Fruit fly (Drosophila melanogaster) whole organism, wandering third instar larva: ENCODE measurements around the gene CG34117.

Experiments used
- Abd-B ChIP-seq: fragments of >200 bp; optimal IDR thresholded peaks from 2 replicates; lab custom pipeline; 2017; ENCODE audit warnings: missing biosample characterization, missing genetic modification characterization
- CG32264 ChIP-seq: fragments of 200-800 bp; sonication (Bioruptor generic); optimal IDR thresholded peaks from 2 replicates; lab custom pipeline; 2016; ENCODE audit warnings: missing biosample characterization, missing genetic modification characterization
- CG9705 ChIP-seq: fragments of 200-800 bp; sonication (Bioruptor generic); optimal IDR thresholded peaks from 2 replicates; lab custom pipeline; 2018; ENCODE audit warnings: missing biosample characterization, mild to moderate bottlenecking, missing genetic modification characterization
- CrebA ChIP-seq: fragments of 200-800 bp; sonication (Bioruptor generic); optimal IDR thresholded peaks from 2 replicates; lab custom pipeline; 2016; ENCODE audit warnings: missing biosample characterization, mild to moderate bottlenecking, missing genetic modification characterization, borderline replicate concordance
- Dfd ChIP-seq: fragments of >200 bp; optimal IDR thresholded peaks from 2 replicates; lab custom pipeline; 2017; ENCODE audit warnings: missing biosample characterization, missing genetic modification characterization
- Dif ChIP-seq: fragments of 200-275, 200-300 bp; sonication (Bioruptor generic); optimal IDR thresholded peaks from 2 replicates; lab custom pipeline; 2018; ENCODE audit warnings: missing biosample characterization, missing genetic modification characterization; ENCODE audit not compliant: partially characterized antibody
- GATAd ChIP-seq: sonication (Bioruptor generic); optimal IDR thresholded peaks from 2 replicates; lab custom pipeline; 2016; ENCODE audit warnings: missing biosample characterization, missing genetic modification characterization
- HLH106 ChIP-seq: fragments of 200-800 bp; optimal IDR thresholded peaks from 3 replicates; lab custom pipeline; 2019; ENCODE audit warnings: missing biosample characterization, mild to moderate bottlenecking, missing genetic modification characterization, moderate library complexity
- Hnf4 ChIP-seq: fragments of 200-800 bp; sonication (Bioruptor generic); optimal IDR thresholded peaks from 2 replicates; lab custom pipeline; 2016; ENCODE audit warnings: missing biosample characterization, mild to moderate bottlenecking, missing genetic modification characterization
- Hr78 ChIP-seq: fragments of >200 bp; optimal IDR thresholded peaks from 2 replicates; lab custom pipeline; 2017; ENCODE audit warnings: missing biosample characterization, missing genetic modification characterization
- Hr83 ChIP-seq: fragments of 200-300 bp; sonication (Bioruptor generic); optimal IDR thresholded peaks from 2 replicates; lab custom pipeline; 2016; ENCODE audit warnings: missing biosample characterization, mild to moderate bottlenecking, missing genetic modification characterization, moderate library complexity; ENCODE audit not compliant: poor library complexity, severe bottlenecking
- Jra ChIP-seq: sonication (Bioruptor generic); optimal IDR thresholded peaks from 2 replicates; lab custom pipeline; 2016; ENCODE audit warnings: missing biosample characterization, missing genetic modification characterization
- Myc ChIP-seq: fragments of >200 bp; optimal IDR thresholded peaks from 2 replicates; lab custom pipeline; 2017
- N ChIP-seq: fragments of >200 bp; optimal IDR thresholded peaks from 2 replicates; lab custom pipeline; 2018; ENCODE audit warnings: missing biosample characterization, missing external identifiers, missing genetic modification characterization
- OdsH ChIP-seq: fragments of 200-800 bp; sonication (Bioruptor generic); optimal IDR thresholded peaks from 2 replicates; lab custom pipeline; 2016; ENCODE audit warnings: missing biosample characterization, mild to moderate bottlenecking, missing genetic modification characterization
- Rel ChIP-seq, 2 experiments: fragments of 200-800 bp; sonication (Bioruptor generic) in 1 of 2; optimal IDR thresholded peaks; 2 replicates in 1 of 2; 3 replicates in 1 of 2; lab custom pipeline; 2016 to 2019; ENCODE audit warnings: mild to moderate bottlenecking in 2 of 2, missing biosample characterization in 2 of 2, missing genetic modification characterization in 2 of 2, moderate library complexity in 1 of 2
- br ChIP-seq: fragments of 200-800 bp; sonication (Bioruptor generic); optimal IDR thresholded peaks from 2 replicates; lab custom pipeline; 2016; ENCODE audit warnings: missing biosample characterization, missing genetic modification characterization
- dl ChIP-seq, 2 experiments: fragments of 175-275, 200-275 bp in 1 of 2; fragments of 200-275 bp in 1 of 2; sonication (Bioruptor generic); optimal IDR thresholded peaks; lab custom pipeline; 2018; ENCODE audit warnings: mild to moderate bottlenecking in 2 of 2, missing biosample characterization in 2 of 2, missing genetic modification characterization in 2 of 2, moderate library complexity in 2 of 2; ENCODE audit not compliant: partially characterized antibody in 2 of 2, insufficient read depth in 1 of 2
- dmrt93B ChIP-seq: fragments of 200-800 bp; sonication (Bioruptor generic); optimal IDR thresholded peaks from 2 replicates; lab custom pipeline; 2018; ENCODE audit warnings: missing biosample characterization, mild to moderate bottlenecking, missing genetic modification characterization
- dsf ChIP-seq: sonication (Bioruptor generic); optimal IDR thresholded peaks from 2 replicates; lab custom pipeline; 2016; ENCODE audit warnings: missing biosample characterization, missing genetic modification characterization, borderline replicate concordance
- foxo ChIP-seq, 2 experiments: fragments of 200-800 bp; sonication (Bioruptor generic); optimal IDR thresholded peaks; 2 replicates in 1 of 2; 3 replicates in 1 of 2; lab custom pipeline; 2016 to 2017; ENCODE audit warnings: missing biosample characterization in 2 of 2, missing genetic modification characterization in 2 of 2
- fru ChIP-seq: fragments of 200-800 bp; sonication (Bioruptor generic); optimal IDR thresholded peaks from 3 replicates; lab custom pipeline; 2016; ENCODE audit warnings: missing biosample characterization, mild to moderate bottlenecking, missing genetic modification characterization
- h ChIP-seq: fragments of 200-800 bp; sonication (Bioruptor generic); optimal IDR thresholded peaks from 3 replicates; lab custom pipeline; 2016; ENCODE audit warnings: missing biosample characterization, mild to moderate bottlenecking, missing genetic modification characterization
- jim ChIP-seq: fragments of 175-275, 200-325 bp; sonication (Bioruptor generic); optimal IDR thresholded peaks from 2 replicates; lab custom pipeline; 2016; ENCODE audit warnings: missing biosample characterization, mild to moderate bottlenecking, missing genetic modification characterization
- psq ChIP-seq: fragments of 200-800 bp; sonication (Bioruptor generic); optimal IDR thresholded peaks from 3 replicates; lab custom pipeline; 2017; ENCODE audit warnings: missing biosample characterization, mild to moderate bottlenecking, missing genetic modification characterization, moderate library complexity
- rgr ChIP-seq: fragments of 200-800 bp; sonication (Bioruptor generic); optimal IDR thresholded peaks from 3 replicates; lab custom pipeline; 2016; ENCODE audit warnings: missing biosample characterization, mild to moderate bottlenecking, missing genetic modification characterization
- sage ChIP-seq: fragments of 200-800 bp; sonication (Bioruptor generic); optimal IDR thresholded peaks from 2 replicates; lab custom pipeline; 2016; ENCODE audit warnings: missing biosample characterization, mild to moderate bottlenecking, missing genetic modification characterization
- sv ChIP-seq: fragments of 200-800 bp; sonication (Bioruptor generic); optimal IDR thresholded peaks from 3 replicates; lab custom pipeline; 2016; ENCODE audit warnings: missing biosample characterization, missing genetic modification characterization
- tai ChIP-seq: sonication (Bioruptor generic); optimal IDR thresholded peaks from 2 replicates; lab custom pipeline; 2016; ENCODE audit warnings: missing biosample characterization, missing genetic modification characterization
- usp ChIP-seq: fragments of >200 bp; optimal IDR thresholded peaks from 2 replicates; lab custom pipeline; 2017; ENCODE audit warnings: missing biosample characterization, missing genetic modification characterization
- woc ChIP-seq: sonication (Bioruptor generic); optimal IDR thresholded peaks from 2 replicates; lab custom pipeline; 2016; ENCODE audit warnings: missing biosample characterization, mild to moderate bottlenecking, missing genetic modification characterization

CG34117 gene

dm6 chr3R:9418373-9419299 lies 18.8 kb upstream of the CG34117 start:
- TF ChIP-seq N (GFP tag; lab: Kevin White, UChicago) (peak; percentile 39), dl (GFP tag; optimal IDR thresholded peaks at IDR 0.05; lab: Kevin White, UChicago; ENCODE audit: insufficient read depth in 1 of 2, partially characterized antibody in 2 of 2) (peak in 1 of 2 experiments; percentile 50), Dif (peak; percentile 77), h (GFP tag; lab: Kevin White, UChicago) (peak; percentile 12), sage (GFP tag; lab: Kevin White, UChicago) (peak; percentile 65), Myc (lab: Kevin White, UChicago) (no peak), psq (GFP tag; lab: Kevin White, UChicago) (peak; percentile 58), tai (GFP tag; lab: Kevin White, UChicago) (no peak)

DNA sequence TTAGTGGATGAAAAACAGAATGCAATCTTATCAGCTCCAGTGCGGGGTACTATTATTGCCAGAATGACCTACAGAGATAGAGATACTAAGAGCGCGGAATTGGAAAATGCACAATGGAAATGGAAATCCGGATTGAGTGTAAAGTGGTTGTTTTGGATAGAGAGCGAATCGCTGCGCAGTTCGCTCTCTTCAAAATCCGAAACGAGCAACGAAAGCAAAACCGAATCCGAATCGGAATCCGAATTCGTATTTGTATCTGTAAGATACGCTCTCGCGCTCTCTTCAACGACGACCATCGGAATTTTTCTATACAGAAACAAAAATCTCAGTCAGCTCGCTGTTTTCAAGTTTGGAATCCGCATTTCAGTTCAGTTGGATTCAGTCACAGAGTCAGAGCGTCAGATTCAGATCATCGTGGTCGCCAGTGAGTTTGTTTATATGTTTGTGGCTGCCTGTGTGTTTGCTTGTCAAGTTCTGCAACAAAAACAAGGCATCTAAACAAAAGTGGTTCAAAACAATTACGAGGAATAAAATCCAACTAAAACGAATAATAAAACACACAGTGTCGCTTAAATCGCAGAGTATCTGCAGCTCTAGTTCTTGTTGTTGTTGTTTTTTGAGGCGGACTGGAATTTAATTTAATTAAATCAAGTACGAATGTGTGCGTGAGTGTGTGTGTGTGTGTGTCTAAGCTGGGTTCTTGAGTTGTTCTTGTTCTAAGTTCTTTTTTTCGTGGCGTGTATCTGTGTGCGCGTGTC lies 17.9 kb upstream of the CG34117 start, which contains the start of gene ps:
Gene ps (plus strand): TSS at position 364 of the 758 bp plus-strand sequence.
- peak; percentile 63 for TF ChIP-seq Dif
- no peak for TF ChIP-seq woc (GFP tag; lab: Kevin White, UChicago)
- no peak for TF ChIP-seq HLH106 (tag; lab: Kevin White, UChicago)
- no peak for TF ChIP-seq sv (GFP tag; lab: Kevin White, UChicago)
- no peak for TF ChIP-seq OdsH
- no peak for TF ChIP-seq N (GFP tag; lab: Kevin White, UChicago)
- peak; percentile 56 for TF ChIP-seq Rel (GFP tag; optimal IDR thresholded peaks at IDR 0.05; lab: Kevin White, UChicago)
- TF ChIP-seq Rel (tag; optimal IDR thresholded peaks at IDR 0.05; lab: Kevin White, UChicago), result peak; percentile 0
- no peak for TF ChIP-seq GATAd
- no peak for TF ChIP-seq CrebA (GFP tag; lab: Kevin White, UChicago)
- TF ChIP-seq jim (GFP tag; lab: Kevin White, UChicago), result peak; percentile 5
- no peak for TF ChIP-seq Hnf4 (GFP tag; lab: Kevin White, UChicago)
- TF ChIP-seq psq (GFP tag; lab: Kevin White, UChicago), result no peak
- TF ChIP-seq dl (GFP tag; optimal IDR thresholded peaks at IDR 0.05; lab: Kevin White, UChicago; ENCODE audit: insufficient read depth in 1 of 2, partially characterized antibody in 2 of 2), result peak in 1 of 2 experiments; percentile 73
- no peak for TF ChIP-seq Myc (lab: Kevin White, UChicago)
- no peak for TF ChIP-seq h (GFP tag; lab: Kevin White, UChicago)
- no peak for TF ChIP-seq Hr83 (GFP tag; lab: Kevin White, UChicago)
- TF ChIP-seq CG32264 (GFP tag; lab: Kevin White, UChicago), result no peak
- no peak for TF ChIP-seq Abd-B (GFP tag; lab: Kevin White, UChicago)
- TF ChIP-seq sage (GFP tag; lab: Kevin White, UChicago), result peak; percentile 76
- TF ChIP-seq rgr (GFP tag; lab: Kevin White, UChicago), result no peak
- no peak for TF ChIP-seq dsf (GFP tag; lab: Kevin White, UChicago)
- peak in 1 of 2 experiments; percentile 1 for TF ChIP-seq foxo (GFP tag; optimal IDR thresholded peaks at IDR 0.05; lab: Kevin White, UChicago)
- TF ChIP-seq tai (GFP tag; lab: Kevin White, UChicago), result no peak
- TF ChIP-seq br (GFP tag; lab: Kevin White, UChicago), result no peak
- no peak for TF ChIP-seq fru (GFP tag; lab: Kevin White, UChicago)

dm6 chr3R:9416951-9417350 lies 17.1 kb upstream of the CG34117 start:
- TF ChIP-seq Abd-B (GFP tag; lab: Kevin White, UChicago) (no peak), Myc (lab: Kevin White, UChicago) (no peak), CG32264 (GFP tag; lab: Kevin White, UChicago) (no peak), sv (GFP tag; lab: Kevin White, UChicago) (no peak), dmrt93B (GFP tag; lab: Kevin White, UChicago) (no peak), OdsH (no peak), fru (GFP tag; lab: Kevin White, UChicago) (no peak), dsf (GFP tag; lab: Kevin White, UChicago) (no peak), Dif (no peak), Jra (GFP tag; lab: Kevin White, UChicago) (no peak), usp (GFP tag; lab: Kevin White, UChicago) (no peak), jim (GFP tag; lab: Kevin White, UChicago) (no peak), rgr (GFP tag; lab: Kevin White, UChicago) (no peak), CG9705 (GFP tag; lab: Kevin White, UChicago) (no peak), br (GFP tag; lab: Kevin White, UChicago) (no peak), Dfd (GFP tag; lab: Kevin White, UChicago) (no peak), psq (GFP tag; lab: Kevin White, UChicago) (no peak), Hr78 (GFP tag; lab: Kevin White, UChicago) (no peak), h (GFP tag; lab: Kevin White, UChicago) (no peak)
